Worm (Caenorhabditis elegans): ENCODE results near the gene gur-3.

The gur-3 gene

ce11 chrX:10393362-10393761 lies 12.7 kb downstream of the gur-3 start:
- TF ChIP-seq lin-32 (GFP tag; optimal IDR thresholded peaks at IDR 0.05) (no peak), blmp-1 (tag; optimal IDR thresholded peaks at IDR 0.05) (no peak), nhr-2 (tag; optimal IDR thresholded peaks at IDR 0.05) (no peak), sptf-1 (tag; optimal IDR thresholded peaks at IDR 0.05) (no peak), ceh-39 (tag; optimal IDR thresholded peaks at IDR 0.05) (no peak), ceh-43 (GFP tag; optimal IDR thresholded peaks at IDR 0.05) (no peak), sem-2 (GFP tag; optimal IDR thresholded peaks at IDR 0.05) (no peak), zip-8 (tag; optimal IDR thresholded peaks at IDR 0.05) (no peak), ceh-83 (GFP tag; optimal IDR thresholded peaks at IDR 0.05) (no peak)

DNA sequence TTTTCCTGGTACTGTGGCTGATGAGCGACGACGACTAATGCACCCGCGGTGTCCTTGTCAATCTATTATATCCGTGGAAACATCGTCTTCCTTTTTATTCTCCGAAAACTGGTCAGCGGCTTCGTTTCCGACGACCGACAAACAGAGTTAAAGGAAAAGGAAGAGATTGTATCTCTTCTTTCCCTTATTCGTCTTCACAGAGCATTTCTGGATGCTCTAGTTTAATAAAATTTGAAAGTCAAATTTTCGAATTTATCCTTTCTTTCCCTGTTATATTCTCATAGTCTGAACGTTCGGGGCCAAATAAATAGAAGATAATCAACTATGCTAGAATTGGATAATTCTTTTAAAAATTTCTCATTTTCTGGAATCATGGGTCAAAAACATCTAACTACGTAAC lies 13.3 kb downstream of the gur-3 start:
- TF ChIP-seq elt-1 (tag; optimal IDR thresholded peaks at IDR 0.05; ENCODE audit: borderline replicate concordance, insufficient read depth): no peak
- peak; percentile 78 for TF ChIP-seq ces-1 (GFP tag; optimal IDR thresholded peaks at IDR 0.05)

- peak; percentile 22 for TF ChIP-seq blmp-1 (tag; optimal IDR thresholded peaks at IDR 0.05)
- TF ChIP-seq ceh-39 (tag; optimal IDR thresholded peaks at IDR 0.05): peak; percentile 60
- peak; percentile 11 for TF ChIP-seq elt-1 (tag; optimal IDR thresholded peaks at IDR 0.05; ENCODE audit: borderline replicate concordance, insufficient read depth)
- TF ChIP-seq zip-8 (tag; optimal IDR thresholded peaks at IDR 0.05): no peak
- TF ChIP-seq mep-1 (tag; optimal IDR thresholded peaks at IDR 0.05): peak; percentile 32
- no peak for TF ChIP-seq ztf-11 (tag; optimal IDR thresholded peaks at IDR 0.05)
- peak; percentile 45 for TF ChIP-seq lin-13 (tag; optimal IDR thresholded peaks at IDR 0.05)
- TF ChIP-seq mls-2 (tag; optimal IDR thresholded peaks at IDR 0.05): peak; percentile 16
- no peak for TF ChIP-seq mab-5 (tag; optimal IDR thresholded peaks at IDR 0.05)
- peak; percentile 20 for TF ChIP-seq ham-2 (GFP tag; optimal IDR thresholded peaks at IDR 0.05)
- TF ChIP-seq pha-4 (tag; optimal IDR thresholded peaks at IDR 0.05): peak; percentile 4
- no peak for TF ChIP-seq tbx-8 (GFP tag; optimal IDR thresholded peaks at IDR 0.05)
- TF ChIP-seq nhr-12 (tag; optimal IDR thresholded peaks at IDR 0.05): no peak
Measured at ce11 chrX:10391174-10391573, 14.9 kb downstream of the gur-3 start.

ce11 chrX:10386408-10386807 lies 19.7 kb downstream of the gur-3 start, which contains the start of gene dyf-6:
Gene dyf-6 (minus strand): TSS chrX:10386508.
- no peak for TF ChIP-seq snpc-4 (tag; optimal IDR thresholded peaks at IDR 0.05)
- no peak for TF ChIP-seq zip-8 (tag; optimal IDR thresholded peaks at IDR 0.05)
- TF ChIP-seq elt-1 (tag; optimal IDR thresholded peaks at IDR 0.05; ENCODE audit: borderline replicate concordance, insufficient read depth): no peak
- no peak for TF ChIP-seq ztf-11 (tag; optimal IDR thresholded peaks at IDR 0.05)
- no peak for TF ChIP-seq nhr-28 (tag; optimal IDR thresholded peaks at IDR 0.05)
- TF ChIP-seq drap-1 (GFP tag; optimal IDR thresholded peaks at IDR 0.05): no peak
- TF ChIP-seq sem-2 (GFP tag; optimal IDR thresholded peaks at IDR 0.05): no peak
- TF ChIP-seq elt-3 (tag; optimal IDR thresholded peaks at IDR 0.05): no peak
- TF ChIP-seq nhr-2 (tag; optimal IDR thresholded peaks at IDR 0.05): no peak
- TF ChIP-seq cnd-1 (tag; optimal IDR thresholded peaks at IDR 0.05): no peak
- no peak for TF ChIP-seq tbx-8 (GFP tag; optimal IDR thresholded peaks at IDR 0.05)

ce11 chrX:10386001-10386400 lies 20.1 kb downstream of the gur-3 start:
- TF ChIP-seq snpc-4 (tag; optimal IDR thresholded peaks at IDR 0.05) (no peak), zip-8 (tag; optimal IDR thresholded peaks at IDR 0.05) (no peak), hlh-1 (tag; optimal IDR thresholded peaks at IDR 0.05) (no peak), ceh-39 (tag; optimal IDR thresholded peaks at IDR 0.05) (no peak), lin-13 (tag; optimal IDR thresholded peaks at IDR 0.05) (no peak), elt-3 (tag; optimal IDR thresholded peaks at IDR 0.05) (no peak), elt-1 (tag; optimal IDR thresholded peaks at IDR 0.05; ENCODE audit: borderline replicate concordance, insufficient read depth) (no peak), pha-4 (tag; optimal IDR thresholded peaks at IDR 0.05) (no peak)

ce11 chrX:10379678-10380077 lies 26.4 kb downstream of the gur-3 start, which contains the start of gene rme-4:
Gene rme-4 (minus strand): TSS chrX:10379845.
- TF ChIP-seq unc-39 (tag; optimal IDR thresholded peaks at IDR 0.05) (no peak), ceh-39 (tag; optimal IDR thresholded peaks at IDR 0.05) (no peak), ceh-43 (GFP tag; optimal IDR thresholded peaks at IDR 0.05) (no peak), zip-8 (tag; optimal IDR thresholded peaks at IDR 0.05) (no peak), cnd-1 (tag; optimal IDR thresholded peaks at IDR 0.05) (no peak), nhr-28 (tag; optimal IDR thresholded peaks at IDR 0.05) (no peak), ceh-83 (GFP tag; optimal IDR thresholded peaks at IDR 0.05) (no peak), nhr-237 (tag; optimal IDR thresholded peaks at IDR 0.05) (no peak), sptf-1 (tag; optimal IDR thresholded peaks at IDR 0.05) (no peak), mls-2 (tag; optimal IDR thresholded peaks at IDR 0.05) (no peak), sem-2 (GFP tag; optimal IDR thresholded peaks at IDR 0.05) (no peak), drap-1 (GFP tag; optimal IDR thresholded peaks at IDR 0.05) (no peak), snpc-4 (tag; optimal IDR thresholded peaks at IDR 0.05) (no peak), unc-62 (GFP tag; optimal IDR thresholded peaks at IDR 0.05) (no peak), lsy-2 (tag; optimal IDR thresholded peaks at IDR 0.05) (no peak), ztf-11 (tag; optimal IDR thresholded peaks at IDR 0.05) (no peak), tbx-8 (GFP tag; optimal IDR thresholded peaks at IDR 0.05) (no peak), M03D4.4 (tag; optimal IDR thresholded peaks at IDR 0.05) (no peak)

Measured in whole organism, mixed stage, embryonic.